Worm (Caenorhabditis elegans) whole organism, late embryonic: Measurements from ENCODE around the gene mpst-1.

Source experiments
- K02D7.2 ChIP-seq: sonication (generic microtip); optimal IDR thresholded peaks from 2 replicates; lab custom pipeline; 2017; ENCODE audit warnings: mild to moderate bottlenecking, missing genetic modification characterization, missing compliant biosample characterization
- ama-1 ChIP-seq: fragments of 150-350 bp; optimal IDR thresholded peaks from 2 replicates; lab custom pipeline; 2014
- ceh-18 ChIP-seq: sonication (generic microtip); optimal IDR thresholded peaks from 2 replicates; lab custom pipeline; 2016; ENCODE audit warnings: missing genetic modification characterization, missing compliant biosample characterization
- ceh-22 ChIP-seq: sonication (generic microtip); optimal IDR thresholded peaks from 2 replicates; lab custom pipeline; 2017; ENCODE audit warnings: missing biosample characterization, missing genetic modification characterization
- dmd-4 ChIP-seq: sonication (generic microtip); optimal IDR thresholded peaks from 2 replicates; lab custom pipeline; 2016; ENCODE audit warnings: borderline replicate concordance, missing genetic modification characterization, missing compliant biosample characterization
- elt-4 ChIP-seq: sonication (generic microtip); optimal IDR thresholded peaks from 2 replicates; lab custom pipeline; 2016; ENCODE audit warnings: missing genetic modification characterization, missing compliant biosample characterization
- hlh-8 ChIP-seq: sonication (generic microtip); optimal IDR thresholded peaks from 2 replicates; lab custom pipeline; 2016; ENCODE audit warnings: missing genotype, missing genetic modification characterization, missing compliant biosample characterization
- nfya-1 ChIP-seq: sonication (generic microtip); optimal IDR thresholded peaks from 2 replicates; lab custom pipeline; 2017; ENCODE audit warnings: missing genetic modification characterization, mild to moderate bottlenecking, missing compliant biosample characterization, antibody characterized with exemption, moderate library complexity
- pat-9 ChIP-seq: fragments of 200-800 bp; sonication (Bioruptor generic); optimal IDR thresholded peaks from 2 replicates; lab custom pipeline; 2018; ENCODE audit warnings: mild to moderate bottlenecking, missing genetic modification characterization, moderate library complexity, missing compliant biosample characterization

- TF ChIP-seq K02D7.2 (no peak), ama-1 (lab: Kevin White, UChicago) (no peak), elt-4 (no peak), ceh-18 (tag; lab: Kevin White, UChicago) (no peak), ceh-22 (no peak), nfya-1 (tag; lab: Kevin White, UChicago) (no peak), hlh-8 (tag; lab: Kevin White, UChicago) (no peak), pat-9 (tag; lab: Kevin White, UChicago) (no peak), dmd-4 (tag; lab: Kevin White, UChicago) (no peak)
Measured at ce11 chrV:11862817-11863216, 36.0 kb upstream of the mpst-1 start, which contains the start of gene R13H4.6.
